Fruit fly (Drosophila melanogaster) whole organism, pupa: Measurements from ENCODE around the gene CG31999.

Experiments
- CG10348 ChIP-seq: fragments of 200-800 bp; sonication (Bioruptor generic); IDR thresholded peaks from 2 replicates; pipeline ENCODE4 v1.3.6; 2022; ENCODE audit warnings: missing biosample characterization, missing genetic modification characterization
- CG12605 ChIP-seq: fragments of 200-800 bp; sonication (Bioruptor generic); IDR thresholded peaks from 2 replicates; pipeline ENCODE4 v1.3.6; 2022; ENCODE audit warnings: missing biosample characterization, missing genetic modification characterization
- CG13204 ChIP-seq: fragments of 200-800 bp; sonication (Bioruptor generic); optimal IDR thresholded peaks from 2 replicates; lab custom pipeline; 2018; ENCODE audit warnings: missing biosample characterization, mild to moderate bottlenecking, missing genetic modification characterization, moderate library complexity
- CG14655 ChIP-seq: fragments of 200-800 bp; sonication (Bioruptor generic); optimal IDR thresholded peaks from 3 replicates; lab custom pipeline; 2017; ENCODE audit warnings: mild to moderate bottlenecking, missing biosample characterization, missing genetic modification reagents, missing genetic modification characterization
- CG15710 ChIP-seq: fragments of 200-800 bp; sonication (Bioruptor generic); optimal IDR thresholded peaks from 2 replicates; lab custom pipeline; 2018; ENCODE audit warnings: missing biosample characterization, mild to moderate bottlenecking, missing genetic modification characterization, moderate library complexity
- CG17806 ChIP-seq: fragments of 200-800 bp; sonication (Bioruptor generic); optimal IDR thresholded peaks from 2 replicates; lab custom pipeline; 2018; ENCODE audit warnings: missing biosample characterization, mild to moderate bottlenecking, missing genetic modification characterization, moderate library complexity
- CG32121 ChIP-seq: fragments of 200-800 bp; sonication (Bioruptor generic); IDR thresholded peaks from 2 replicates; pipeline ENCODE4 v1.3.6; 2022; ENCODE audit warnings: missing biosample characterization, missing genetic modification characterization
- CG34367 ChIP-seq: fragments of 200-800 bp; sonication (Bioruptor generic); optimal IDR thresholded peaks from 2 replicates; lab custom pipeline; 2018; ENCODE audit warnings: missing biosample characterization, mild to moderate bottlenecking, missing genetic modification characterization
- CG4496 ChIP-seq: fragments of 200-800 bp; sonication (Bioruptor generic); IDR thresholded peaks from 3 replicates; pipeline ENCODE4 v1.3.6; 2022; ENCODE audit warnings: missing biosample characterization, missing genetic modification characterization
- CG8159 ChIP-seq: fragments of 200-800 bp; sonication (Bioruptor generic); optimal IDR thresholded peaks from 3 replicates; lab custom pipeline; 2018; ENCODE audit warnings: missing biosample characterization, mild to moderate bottlenecking, missing genetic modification characterization, moderate library complexity
- CG8301 ChIP-seq: fragments of 200-800 bp; sonication (Bioruptor generic); optimal IDR thresholded peaks from 2 replicates; lab custom pipeline; 2018; ENCODE audit warnings: missing biosample characterization, mild to moderate bottlenecking, missing genetic modification characterization
- CG9948 ChIP-seq: fragments of 200-800 bp; sonication (Bioruptor generic); optimal IDR thresholded peaks from 2 replicates; lab custom pipeline; 2018; ENCODE audit warnings: missing biosample characterization, mild to moderate bottlenecking, missing genetic modification characterization, moderate library complexity
- D1 ChIP-seq: fragments of 200-800 bp; sonication (Bioruptor generic); optimal IDR thresholded peaks from 2 replicates; lab custom pipeline; 2018; ENCODE audit warnings: missing biosample characterization, mild to moderate bottlenecking, missing genetic modification characterization, moderate library complexity
- EcR ChIP-seq: fragments of 200-800 bp; sonication (Bioruptor generic); optimal IDR thresholded peaks from 3 replicates; lab custom pipeline; 2019; ENCODE audit warnings: missing biosample characterization, missing genetic modification characterization, mild to moderate bottlenecking, moderate library complexity, missing genetic modification reagents
- Ets98B ChIP-seq: fragments of 200-800 bp; sonication (Bioruptor generic); IDR thresholded peaks from 2 replicates; pipeline ENCODE4 v1.3.6; 2022; ENCODE audit warnings: missing biosample characterization, missing genetic modification characterization
- Pif1A ChIP-seq: fragments of 200-800 bp; sonication (Bioruptor generic); optimal IDR thresholded peaks from 3 replicates; lab custom pipeline; 2016; ENCODE audit warnings: missing biosample characterization, missing genetic modification characterization
- Pif1B ChIP-seq: fragments of 200-800 bp; sonication (Bioruptor generic); optimal IDR thresholded peaks from 3 replicates; lab custom pipeline; 2016; ENCODE audit warnings: missing biosample characterization, missing genetic modification characterization
- Snoo ChIP-seq: fragments of 200-800 bp; sonication (Bioruptor generic); optimal IDR thresholded peaks from 3 replicates; lab custom pipeline; 2017; ENCODE audit warnings: missing biosample characterization, mild to moderate bottlenecking, missing genetic modification characterization, inconsistent platforms
- fd96Ca ChIP-seq: fragments of 200-800 bp; sonication (Bioruptor generic); IDR thresholded peaks from 3 replicates; pipeline ENCODE4 v1.3.6; 2022; ENCODE audit warnings: missing biosample characterization, missing genetic modification characterization
- gl ChIP-seq: fragments of 200-800 bp; sonication (Bioruptor generic); optimal IDR thresholded peaks from 2 replicates; lab custom pipeline; 2018; ENCODE audit warnings: missing biosample characterization, mild to moderate bottlenecking, missing genetic modification characterization
- rn ChIP-seq: fragments of 200-800 bp; sonication (Bioruptor generic); IDR thresholded peaks from 2 replicates; pipeline ENCODE4 v1.3.6; 2022; ENCODE audit warnings: missing biosample characterization, missing genetic modification characterization

The CG31999 gene

DNA sequence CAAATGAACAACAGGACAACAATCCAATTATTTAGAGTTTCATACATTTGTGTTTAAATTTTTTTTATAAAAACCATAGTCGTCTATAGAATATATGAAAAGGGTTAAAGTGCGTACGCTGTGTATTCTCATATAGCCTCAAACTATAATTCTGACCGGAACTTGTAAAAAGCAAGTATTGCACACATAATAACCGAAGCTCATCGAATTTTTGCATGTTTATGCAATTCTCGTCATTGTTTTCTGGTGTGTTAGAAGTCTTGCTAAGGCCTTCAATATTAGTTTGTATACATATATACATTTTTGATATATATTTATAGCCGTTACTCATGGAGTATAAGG, 47.7 kb downstream of the CG31999 start:
- no peak for TF ChIP-seq CG17806 (tag; lab: Kevin White, UChicago)
- TF ChIP-seq rn (GFP tag; lab: Robert Waterston, UW) = no peak
- TF ChIP-seq CG10348 (GFP tag; lab: Robert Waterston, UW) = no peak
- no peak for TF ChIP-seq CG8301 (tag; lab: Kevin White, UChicago)
- no peak for TF ChIP-seq CG8159 (tag; lab: Kevin White, UChicago)
- no peak for TF ChIP-seq CG12605 (GFP tag; lab: Robert Waterston, UW)
- TF ChIP-seq Ets98B (GFP tag; lab: Robert Waterston, UW) = no peak
- TF ChIP-seq Pif1A (GFP tag; lab: Kevin White, UChicago) = no peak
- no peak for TF ChIP-seq D1 (tag; lab: Kevin White, UChicago)
- TF ChIP-seq CG32121 (GFP tag; lab: Robert Waterston, UW) = no peak
- TF ChIP-seq, all 21 proteins: peak for 0

DNA sequence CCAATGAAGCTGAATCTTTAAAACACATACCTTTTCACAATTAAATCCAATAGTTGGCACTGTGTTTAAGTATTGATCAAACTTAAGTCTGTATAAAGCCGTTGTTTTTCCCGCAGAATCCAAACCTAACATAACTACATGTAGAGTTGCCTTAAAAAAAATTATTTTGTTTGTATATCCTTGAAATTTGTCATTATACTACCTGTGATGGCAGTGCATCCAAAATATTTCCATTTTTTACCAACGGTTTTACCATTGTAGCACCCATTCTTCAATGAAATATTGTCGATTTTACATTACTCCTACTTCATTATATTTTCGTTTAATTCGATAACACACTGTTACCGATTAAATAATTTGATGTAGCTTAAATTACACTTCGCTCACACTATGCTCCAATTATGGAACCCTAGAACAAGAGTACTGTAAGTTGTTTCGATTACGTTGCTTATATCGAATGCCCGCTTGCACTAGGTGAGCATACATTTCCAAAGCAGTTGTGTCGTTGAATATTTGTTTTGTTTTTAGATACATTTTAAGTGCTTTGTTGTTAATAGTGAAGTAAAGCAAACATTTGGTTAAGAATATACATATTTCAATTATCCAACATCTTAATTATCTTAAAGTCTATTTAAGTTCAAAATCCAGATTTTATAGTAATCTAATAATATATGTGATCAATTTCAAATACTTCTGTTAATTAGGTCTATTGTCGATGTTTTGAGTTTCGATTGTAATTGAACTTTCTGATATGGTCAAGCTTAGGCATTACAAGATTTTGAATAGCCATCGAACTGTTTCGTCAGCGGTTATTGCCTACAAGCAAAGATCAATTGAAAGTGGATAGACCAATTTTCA, 48.3 kb downstream of the CG31999 start, which contains the start of gene Arl4:
Gene Arl4, minus strand, starts transcription at position 328 of the 858 bp plus-strand sequence.
- TF ChIP-seq rn (GFP tag; lab: Robert Waterston, UW) (no peak), Snoo (peak; percentile 37), CG8301 (tag; lab: Kevin White, UChicago) (no peak), fd96Ca (GFP tag; lab: Robert Waterston, UW) (no peak), CG14655 (no peak), D1 (tag; lab: Kevin White, UChicago) (peak; percentile 37), CG12605 (GFP tag; lab: Robert Waterston, UW) (no peak), CG15710 (tag; lab: Kevin White, UChicago) (peak; percentile 27), CG17806 (tag; lab: Kevin White, UChicago) (no peak)
- TF ChIP-seq, all 21 proteins: peak for 3

- TF ChIP-seq CG8301 (tag; lab: Kevin White, UChicago) = no peak
- no peak for TF ChIP-seq CG32121 (GFP tag; lab: Robert Waterston, UW)
- no peak for TF ChIP-seq Pif1B
- TF ChIP-seq CG14655 = no peak
- no peak for TF ChIP-seq fd96Ca (GFP tag; lab: Robert Waterston, UW)
- no peak for TF ChIP-seq CG12605 (GFP tag; lab: Robert Waterston, UW)
- peak; percentile 15 for TF ChIP-seq D1 (tag; lab: Kevin White, UChicago)
- TF ChIP-seq, all 21 proteins: peak for 1
These were observed 52.3 kb downstream of the CG31999 start, which contains the start of gene CG33978 for dm6 chr4:175245-175644. CG33978 (minus strand) TSS chr4:175639.

DNA sequence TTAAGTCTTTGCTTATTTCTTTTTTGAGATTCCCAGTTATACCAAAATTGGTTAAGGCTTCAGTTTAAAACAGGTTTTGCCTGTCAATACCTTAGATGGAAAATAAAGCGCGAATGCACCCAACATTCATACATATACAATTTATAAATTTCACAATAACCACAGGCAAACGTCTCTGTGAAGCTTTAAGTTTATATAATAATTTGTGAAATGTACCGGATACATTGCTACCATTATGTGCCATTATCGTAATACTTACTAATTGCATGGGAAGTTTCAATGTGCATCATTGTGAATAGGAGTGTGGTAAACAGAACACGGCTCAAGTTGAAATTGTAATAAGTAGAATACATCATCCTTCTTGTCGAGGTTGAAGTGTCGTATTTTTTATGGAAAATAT, 53.0 kb downstream of the CG31999 start:
- no peak for TF ChIP-seq CG13204 (GFP tag; lab: Kevin White, UChicago)
- no peak for TF ChIP-seq rn (GFP tag; lab: Robert Waterston, UW)
- TF ChIP-seq CG4496 (GFP tag; lab: Robert Waterston, UW) = no peak
- no peak for TF ChIP-seq CG8301 (tag; lab: Kevin White, UChicago)
- TF ChIP-seq CG34367 (tag; lab: Kevin White, UChicago) = no peak
- no peak for TF ChIP-seq EcR (GFP tag; lab: Kevin White, UChicago)
- TF ChIP-seq CG12605 (GFP tag; lab: Robert Waterston, UW) = no peak
- no peak for TF ChIP-seq Pif1B
- no peak for TF ChIP-seq CG10348 (GFP tag; lab: Robert Waterston, UW)
- TF ChIP-seq CG14655 = no peak
- no peak for TF ChIP-seq Snoo
- no peak for TF ChIP-seq fd96Ca (GFP tag; lab: Robert Waterston, UW)
- TF ChIP-seq CG8159 (tag; lab: Kevin White, UChicago) = no peak
- no peak for TF ChIP-seq CG15710 (tag; lab: Kevin White, UChicago)
- no peak for TF ChIP-seq CG17806 (tag; lab: Kevin White, UChicago)
- TF ChIP-seq, all 21 proteins: peak for 0

- TF ChIP-seq Snoo (no peak), CG10348 (GFP tag; lab: Robert Waterston, UW) (no peak), Pif1B (no peak), CG14655 (no peak), CG9948 (tag; lab: Kevin White, UChicago) (no peak), EcR (GFP tag; lab: Kevin White, UChicago) (no peak), CG15710 (tag; lab: Kevin White, UChicago) (no peak), rn (GFP tag; lab: Robert Waterston, UW) (no peak), CG32121 (GFP tag; lab: Robert Waterston, UW) (no peak), Ets98B (GFP tag; lab: Robert Waterston, UW) (no peak), CG17806 (tag; lab: Kevin White, UChicago) (no peak), CG34367 (tag; lab: Kevin White, UChicago) (no peak), Pif1A (GFP tag; lab: Kevin White, UChicago) (no peak), CG12605 (GFP tag; lab: Robert Waterston, UW) (no peak), gl (no peak), CG8159 (tag; lab: Kevin White, UChicago) (no peak), CG13204 (GFP tag; lab: Kevin White, UChicago) (no peak)
These were observed 60.0 kb downstream of the CG31999 start for dm6 chr4:167515-167914.

- TF ChIP-seq CG14655 (no peak), CG9948 (tag; lab: Kevin White, UChicago) (no peak), CG15710 (tag; lab: Kevin White, UChicago) (no peak)
These were observed 62.4 kb downstream of the CG31999 start for dm6 chr4:165159-165558.
